Fruit fly (Drosophila melanogaster): ENCODE measurements around the gene CG32706.
A peak's percentile ranks its signal among the peaks of the same experiment; 100 is the strongest.

Gene CG32706

dm6 chrX:9136776-9137550 is 50.0 kb downstream of the CG32706 start (continued):
- TF ChIP-seq CG8119 (GFP tag; IDR thresholded peaks at IDR 0.05) (no peak; the same call in 2 of the 3 replicates), fd85E (GFP tag; optimal IDR thresholded peaks at IDR 0.05) (no peak), esn (GFP tag; optimal IDR thresholded peaks at IDR 0.05) (no peak), CG34406 (GFP tag; optimal IDR thresholded peaks at IDR 0.05) (no peak), CG1621 (tag; optimal IDR thresholded peaks at IDR 0.05) (no peak), CG6854 (GFP tag; optimal IDR thresholded peaks at IDR 0.05) (no peak), Ets96B (tag; optimal IDR thresholded peaks at IDR 0.05) (peak; percentile 2), CG6808 (GFP tag; optimal IDR thresholded peaks at IDR 0.05) (no peak), OdsH (GFP tag; optimal IDR thresholded peaks at IDR 0.05) (peak; percentile 22)

Data from whole organism, prepupa.